Fruit fly (Drosophila melanogaster): ENCODE data around the gene CG6511.

The CG6511 gene

dm6 chr3L:8707821-8708220, 13.3 kb upstream of the CG6511 start (continued):
- TF ChIP-seq Hr39 (GFP tag; optimal IDR thresholded peaks at IDR 0.05) (no peak), CG31627 (GFP tag; optimal IDR thresholded peaks at IDR 0.05) (no peak), Blimp-1 (GFP tag; optimal IDR thresholded peaks at IDR 0.05) (no peak), CG3919 (GFP tag; optimal IDR thresholded peaks at IDR 0.05) (peak; percentile 37), Eip78C (GFP tag) (peak; percentile 79), CG15336 (GFP tag; IDR thresholded peaks at IDR 0.05) (no peak), esn (GFP tag; optimal IDR thresholded peaks at IDR 0.05) (peak; percentile 37), Eip93F (GFP tag; optimal IDR thresholded peaks at IDR 0.05) (no peak), fd85E (GFP tag; optimal IDR thresholded peaks at IDR 0.05) (no peak), salr (GFP tag; optimal IDR thresholded peaks at IDR 0.05) (no peak), Ets96B (tag; optimal IDR thresholded peaks at IDR 0.05) (no peak), vri (GFP tag; optimal IDR thresholded peaks at IDR 0.05) (no peak), CG8319 (GFP tag; optimal IDR thresholded peaks at IDR 0.05) (no peak), fd59A (GFP tag; optimal IDR thresholded peaks at IDR 0.05) (no peak), CG32006 (GFP tag; optimal IDR thresholded peaks at IDR 0.05) (peak; percentile 50), CG11294 (GFP tag; IDR thresholded peaks at IDR 0.05) (no peak), Sox102F (GFP tag; optimal IDR thresholded peaks at IDR 0.05) (no peak), achi (GFP tag; optimal IDR thresholded peaks at IDR 0.05) (peak; percentile 10), Hr38 (GFP tag; optimal IDR thresholded peaks at IDR 0.05) (no peak), pdm3 (GFP tag; optimal IDR thresholded peaks at IDR 0.05) (no peak), CG11902 (GFP tag; optimal IDR thresholded peaks at IDR 0.05) (no peak), Smox (GFP tag; optimal IDR thresholded peaks at IDR 0.05) (peak; percentile 18)

- peak; percentile 19 for TF ChIP-seq vri (GFP tag; optimal IDR thresholded peaks at IDR 0.05)
- no peak for TF ChIP-seq dsx (GFP tag; optimal IDR thresholded peaks at IDR 0.05; ENCODE audit: poor library complexity, severe bottlenecking)
- no peak for TF ChIP-seq Hr39 (GFP tag; optimal IDR thresholded peaks at IDR 0.05)
- no peak for TF ChIP-seq ss (GFP tag; optimal IDR thresholded peaks at IDR 0.05)
- TF ChIP-seq CG32006 (GFP tag; optimal IDR thresholded peaks at IDR 0.05): no peak
- TF ChIP-seq CG10669 (GFP tag; optimal IDR thresholded peaks at IDR 0.05): no peak
These were observed 12.3 kb upstream of the CG6511 start for dm6 chr3L:8708856-8709255.

dm6 chr3L:8712913-8713312, 8.2 kb upstream of the CG6511 start:
- TF ChIP-seq Eip78C (GFP tag) (peak; percentile 43), CG9139 (GFP tag; optimal IDR thresholded peaks at IDR 0.05) (no peak), CG15336 (GFP tag; IDR thresholded peaks at IDR 0.05) (no peak), esn (GFP tag; optimal IDR thresholded peaks at IDR 0.05) (peak; percentile 18), CG8319 (GFP tag; optimal IDR thresholded peaks at IDR 0.05) (no peak), achi (GFP tag; optimal IDR thresholded peaks at IDR 0.05) (peak; percentile 13), Smox (GFP tag; optimal IDR thresholded peaks at IDR 0.05) (no peak), CG34406 (GFP tag; optimal IDR thresholded peaks at IDR 0.05) (peak; percentile 35), Gug (GFP tag; IDR thresholded peaks at IDR 0.05) (no peak), CG6808 (GFP tag; optimal IDR thresholded peaks at IDR 0.05) (no peak), CG10669 (GFP tag; optimal IDR thresholded peaks at IDR 0.05) (no peak), ss (GFP tag; optimal IDR thresholded peaks at IDR 0.05) (no peak), spab (GFP tag; optimal IDR thresholded peaks at IDR 0.05) (no peak), CG32006 (GFP tag; optimal IDR thresholded peaks at IDR 0.05) (peak; percentile 33), eg (GFP tag; IDR thresholded peaks at IDR 0.05) (no peak), Met (GFP tag; optimal IDR thresholded peaks at IDR 0.05) (no peak), CG3919 (GFP tag; optimal IDR thresholded peaks at IDR 0.05) (no peak), Blimp-1 (GFP tag; optimal IDR thresholded peaks at IDR 0.05) (peak; percentile 30), dac (GFP tag; optimal IDR thresholded peaks at IDR 0.05) (no peak), CG3032 (tag; optimal IDR thresholded peaks at IDR 0.05) (peak; percentile 26), fd59A (GFP tag; optimal IDR thresholded peaks at IDR 0.05) (no peak), Sox14 (GFP tag; optimal IDR thresholded peaks at IDR 0.05) (no peak), CG16779 (tag; optimal IDR thresholded peaks at IDR 0.05) (no peak), CG6276 (GFP tag; optimal IDR thresholded peaks at IDR 0.05) (no peak), dsx (GFP tag; optimal IDR thresholded peaks at IDR 0.05; ENCODE audit: poor library complexity, severe bottlenecking) (no peak), CG11762 (GFP tag; optimal IDR thresholded peaks at IDR 0.05; ENCODE audit: insufficient read depth) (no peak), Ets96B (tag; optimal IDR thresholded peaks at IDR 0.05) (peak; percentile 6), svp (GFP tag) (no peak), CG6792 (GFP tag; optimal IDR thresholded peaks at IDR 0.05) (peak; percentile 9), CG8119 (GFP tag; IDR thresholded peaks at IDR 0.05) (0 out of 3 replicates have a peak, but pooled peaks have one; percentile 31), acj6 (GFP tag; optimal IDR thresholded peaks at IDR 0.05) (no peak), CG8632 (GFP tag; optimal IDR thresholded peaks at IDR 0.05) (peak; percentile 10), vri (GFP tag; optimal IDR thresholded peaks at IDR 0.05) (no peak), CG6163 (GFP tag; IDR thresholded peaks at IDR 0.05) (0 out of 3 replicates have a peak, but pooled peaks have one; percentile 19)
